Worm (Caenorhabditis elegans): ENCODE measurements around the gene unc-44.

ce11 chrIV:5947555-5948151, 27.7 kb upstream of the unc-44 start, which contains the start of gene rps-25:
- TF ChIP-seq ref-1 (GFP tag; conservative IDR thresholded peaks at IDR 0.05) = no peak
- TF ChIP-seq T22C8.4 (GFP tag; IDR thresholded peaks at IDR 0.05) = no peak
- TF ChIP-seq klf-2 (GFP tag; conservative IDR thresholded peaks at IDR 0.05) = no peak
- TF ChIP-seq med-1 (GFP tag; optimal IDR thresholded peaks at IDR 0.05; ENCODE audit: insufficient read depth) = no peak
- no peak for TF ChIP-seq flt-1 (GFP tag; IDR thresholded peaks at IDR 0.05)
- peak; percentile 3 for TF ChIP-seq cog-1 (tag; optimal IDR thresholded peaks at IDR 0.05)
- TF ChIP-seq tab-1 (GFP tag; IDR thresholded peaks at IDR 0.05) = no peak
- TF ChIP-seq ztf-23 (GFP tag; IDR thresholded peaks at IDR 0.05) = no peak
- TF ChIP-seq ztf-29 (GFP tag; IDR thresholded peaks at IDR 0.05) = no peak
